Fruit fly (Drosophila melanogaster) whole organism, embryonic: Measurements from ENCODE around the gene TpnC25D.

Source experiments
- CG6765 ChIP-seq: fragments of 200-800 bp; sonication (Bioruptor generic); optimal IDR thresholded peaks from 3 replicates; lab custom pipeline; 2017; ENCODE audit warnings: missing biosample characterization, mild to moderate bottlenecking, missing genetic modification characterization
- TFAM ChIP-seq: fragments of 200-800 bp; sonication (Bioruptor generic); optimal IDR thresholded peaks from 2 replicates; lab custom pipeline; 2017; ENCODE audit warnings: missing biosample characterization, missing genetic modification characterization, inconsistent platforms
- lbe ChIP-seq: fragments of 200-800 bp; sonication (Bioruptor generic); optimal IDR thresholded peaks from 2 replicates; lab custom pipeline; 2016; ENCODE audit warnings: missing biosample characterization, mild to moderate bottlenecking, missing genetic modification characterization
- yki ChIP-seq: fragments of >200 bp; optimal IDR thresholded peaks from 3 replicates; lab custom pipeline; 2018

- TF ChIP-seq yki (lab: Kevin White, UChicago), result no peak
- no peak for TF ChIP-seq lbe (GFP tag; lab: Kevin White, UChicago)
- TF ChIP-seq TFAM (GFP tag; lab: Kevin White, UChicago), result no peak
- TF ChIP-seq CG6765 (GFP tag; lab: Kevin White, UChicago), result no peak
Measured at dm6 chr2L:5238567-5238925, 22.0 kb downstream of the TpnC25D start.
